Worm (Caenorhabditis elegans) whole organism, L1 larva: Measurements from ENCODE around the gene F19F10.14.

Experiments
- C04F5.9 ChIP-seq: sonication (generic microtip); optimal IDR thresholded peaks from 2 replicates; lab custom pipeline; 2016; ENCODE audit warnings: missing genetic modification characterization, missing compliant biosample characterization
- C16A3.4 ChIP-seq: fragments of 150-350 bp; optimal IDR thresholded peaks from 2 replicates; lab custom pipeline; 2014; ENCODE audit warnings: missing biosample characterization, missing genetic modification characterization
- F16B12.6 ChIP-seq: fragments of 150-350 bp; optimal IDR thresholded peaks from 2 replicates; lab custom pipeline; 2014; ENCODE audit warnings: missing biosample characterization, missing genetic modification characterization
- Y116A8C.19 ChIP-seq: sonication (generic microtip); optimal IDR thresholded peaks from 2 replicates; lab custom pipeline; 2016; ENCODE audit warnings: missing compliant biosample characterization, missing genetic modification characterization, borderline replicate concordance
- aha-1 ChIP-seq: fragments of 150-350 bp; optimal IDR thresholded peaks from 2 replicates; lab custom pipeline; 2014; ENCODE audit warnings: missing biosample characterization, missing genetic modification characterization
- alr-1 ChIP-seq: fragments of 200-800 bp; sonication (Bioruptor generic); optimal IDR thresholded peaks from 2 replicates; lab custom pipeline; 2018; ENCODE audit warnings: borderline replicate concordance, mild to moderate bottlenecking, missing genetic modification characterization, missing compliant biosample characterization
- blmp-1 ChIP-seq: fragments of 150-350 bp; optimal IDR thresholded peaks from 2 replicates; lab custom pipeline; 2014; ENCODE audit warnings: missing biosample characterization, missing genetic modification characterization
- ceh-63 ChIP-seq: fragments of 200-800 bp; sonication (Bioruptor generic); optimal IDR thresholded peaks from 2 replicates; lab custom pipeline; 2018; ENCODE audit warnings: mild to moderate bottlenecking, missing genetic modification characterization, missing compliant biosample characterization
- ceh-82 ChIP-seq, 3 experiments: fragments of 150-350 bp in 1 of 3; sonication (generic microtip) in 2 of 3; optimal IDR thresholded peaks; 2 replicates each; lab custom pipeline; 2014 to 2017; ENCODE audit warnings: missing biosample characterization in 3 of 3, missing genetic modification characterization in 3 of 3
- ces-1 ChIP-seq: fragments of 150-350 bp; optimal IDR thresholded peaks from 2 replicates; lab custom pipeline; 2014; ENCODE audit warnings: missing biosample characterization, missing genetic modification reagents, missing genetic modification characterization
- dpl-1 ChIP-seq, 3 experiments: fragments of 150-350 bp in 2 of 3; sonication (generic microtip) in 1 of 3; optimal IDR thresholded peaks; 2 replicates each; lab custom pipeline; 2014 to 2017; ENCODE audit warnings: missing biosample characterization in 3 of 3, missing genetic modification characterization in 3 of 3, missing genetic modification reagents in 3 of 3
- dsc-1 ChIP-seq: sonication (generic microtip); optimal IDR thresholded peaks from 2 replicates; lab custom pipeline; 2016; ENCODE audit warnings: mild to moderate bottlenecking, missing genetic modification characterization, missing compliant biosample characterization
- efl-1 ChIP-seq, 4 experiments: fragments of 150-350 bp; optimal IDR thresholded peaks in 3 of 4; peaks in 1 of 4; 1 replicate in 1 of 4; 2 replicates in 3 of 4; lab custom pipeline; 2014; ENCODE audit warnings: missing biosample characterization in 2 of 4, missing genetic modification characterization in 2 of 4, missing genetic modification reagents in 2 of 4
- efl-3 ChIP-seq: fragments of 200-800 bp; sonication (Bioruptor generic); optimal IDR thresholded peaks from 2 replicates; lab custom pipeline; 2018; ENCODE audit warnings: mild to moderate bottlenecking, missing genetic modification characterization, missing compliant biosample characterization
- elt-2 ChIP-seq: sonication (generic microtip); optimal IDR thresholded peaks from 2 replicates; lab custom pipeline; 2016; ENCODE audit warnings: missing genetic modification characterization, mild to moderate bottlenecking, inconsistent platforms, missing compliant biosample characterization, missing genetic modification reagents
- elt-3 ChIP-seq, 6 experiments: fragments of 150-350 bp in 1 of 6; sonication (generic microtip); optimal IDR thresholded peaks; 2 replicates each; lab custom pipeline; 2017 to 2018; ENCODE audit warnings: missing biosample characterization in 6 of 6, missing genetic modification characterization in 6 of 6, inconsistent platforms in 1 of 6
- ets-5 ChIP-seq: fragments of 200-800 bp; sonication (Bioruptor generic); IDR thresholded peaks from 2 replicates; pipeline ENCODE4 v1.3.6; 2022; ENCODE audit warnings: missing genetic modification characterization, missing compliant biosample characterization
- fkh-10 ChIP-seq: sonication (generic microtip); optimal IDR thresholded peaks from 2 replicates; lab custom pipeline; 2017; ENCODE audit warnings: missing biosample characterization, missing genetic modification reagents, missing genetic modification characterization
- fos-1 ChIP-seq: fragments of 150-350 bp; optimal IDR thresholded peaks from 2 replicates; lab custom pipeline; 2014; ENCODE audit warnings: missing biosample characterization, missing genetic modification characterization
- grh-1 ChIP-seq: fragments of 200-800 bp; sonication (Bioruptor generic); IDR thresholded peaks from 2 replicates; pipeline ENCODE4 v1.3.6; 2022; ENCODE audit warnings: missing genetic modification reagents, missing genetic modification characterization, missing compliant biosample characterization
- jun-1 ChIP-seq: fragments of 150-350 bp; optimal IDR thresholded peaks from 2 replicates; lab custom pipeline; 2014; ENCODE audit warnings: missing biosample characterization, missing genetic modification reagents, missing genetic modification characterization
- lin-15B ChIP-seq: fragments of 150-350 bp; sonication (generic microtip); optimal IDR thresholded peaks from 3 replicates; lab custom pipeline; 2014; ENCODE audit warnings: missing biosample characterization, missing genetic modification characterization
- lin-35 ChIP-seq, 2 experiments: fragments of 150-350 bp; optimal IDR thresholded peaks; 2 replicates each; lab custom pipeline; 2014; ENCODE audit warnings: missing biosample characterization in 2 of 2, missing genetic modification characterization in 2 of 2, missing genetic modification reagents in 2 of 2
- lin-39 ChIP-seq: fragments of 150-350 bp; optimal IDR thresholded peaks from 2 replicates; lab custom pipeline; 2014; ENCODE audit warnings: missing biosample characterization, missing genetic modification reagents, missing genetic modification characterization
- lir-3 ChIP-seq: sonication (generic microtip); optimal IDR thresholded peaks from 2 replicates; lab custom pipeline; 2016; ENCODE audit warnings: mild to moderate bottlenecking, missing genetic modification characterization, moderate library complexity, missing compliant biosample characterization; ENCODE audit not compliant: poor library complexity
- lsy-2 ChIP-seq, 2 experiments: fragments of 150-350 bp; optimal IDR thresholded peaks; 2 replicates each; lab custom pipeline; 2014; ENCODE audit warnings: missing biosample characterization in 2 of 2, missing genetic modification characterization in 2 of 2
- mab-9 ChIP-seq: fragments of 200-800 bp; sonication (Bioruptor generic); IDR thresholded peaks from 2 replicates; pipeline ENCODE4 v1.3.6; 2022; ENCODE audit warnings: missing genetic modification reagents, missing genetic modification characterization, missing compliant biosample characterization
- mep-1 ChIP-seq: fragments of 150-350 bp; optimal IDR thresholded peaks from 2 replicates; lab custom pipeline; 2014; ENCODE audit warnings: missing biosample characterization, missing genetic modification characterization
- nhr-12 ChIP-seq: sonication (generic microtip); optimal IDR thresholded peaks from 2 replicates; lab custom pipeline; 2017; ENCODE audit warnings: missing biosample characterization, missing genetic modification characterization
- nhr-19 ChIP-seq: fragments of 200-800 bp; sonication (Bioruptor generic); conservative IDR thresholded peaks from 2 replicates; pipeline ENCODE4 v1.3.6; 2022; ENCODE audit warnings: missing genetic modification characterization, missing compliant biosample characterization
- nhr-20 ChIP-seq: sonication (generic microtip); optimal IDR thresholded peaks from 2 replicates; lab custom pipeline; 2016; ENCODE audit warnings: mild to moderate bottlenecking, missing genetic modification characterization, missing compliant biosample characterization
- nhr-237 ChIP-seq: fragments of 150-350 bp; optimal IDR thresholded peaks from 2 replicates; lab custom pipeline; 2014; ENCODE audit warnings: missing biosample characterization, missing genetic modification characterization
- nhr-28 ChIP-seq: fragments of 150-350 bp; optimal IDR thresholded peaks from 2 replicates; lab custom pipeline; 2014; ENCODE audit warnings: missing biosample characterization, missing genetic modification characterization
- nhr-47 ChIP-seq: sonication (generic microtip); optimal IDR thresholded peaks from 2 replicates; lab custom pipeline; 2016; ENCODE audit warnings: mild to moderate bottlenecking, missing genetic modification characterization, moderate library complexity, missing compliant biosample characterization
- nhr-71 ChIP-seq: sonication (generic microtip); optimal IDR thresholded peaks from 2 replicates; lab custom pipeline; 2016; ENCODE audit warnings: mild to moderate bottlenecking, missing genetic modification characterization, moderate library complexity, missing compliant biosample characterization
- nhr-77 ChIP-seq: fragments of 150-350 bp; optimal IDR thresholded peaks from 2 replicates; lab custom pipeline; 2014; ENCODE audit warnings: missing biosample characterization, missing genetic modification characterization
- nhr-85 ChIP-seq: sonication (generic microtip); peaks from one replicate; lab custom pipeline; 2016; ENCODE audit warnings: missing genetic modification characterization, inconsistent platforms, missing compliant biosample characterization
- nhr-90 ChIP-seq: sonication (generic microtip); optimal IDR thresholded peaks from 2 replicates; lab custom pipeline; 2016; ENCODE audit warnings: mild to moderate bottlenecking, missing genetic modification characterization, missing compliant biosample characterization; ENCODE audit not compliant: poor library complexity
- pag-3 ChIP-seq: sonication (generic microtip); optimal IDR thresholded peaks from 2 replicates; lab custom pipeline; 2017; ENCODE audit warnings: missing genetic modification characterization, mild to moderate bottlenecking, missing compliant biosample characterization, antibody characterized with exemption, borderline replicate concordance; ENCODE audit not compliant: insufficient read depth
- pax-3 ChIP-seq: fragments of 200-800 bp; sonication (Bioruptor generic); optimal IDR thresholded peaks from 2 replicates; lab custom pipeline; 2018; ENCODE audit warnings: mild to moderate bottlenecking, missing genetic modification characterization, moderate library complexity, missing compliant biosample characterization
- rnt-1 ChIP-seq: sonication (generic microtip); optimal IDR thresholded peaks from 2 replicates; lab custom pipeline; 2016; ENCODE audit warnings: mild to moderate bottlenecking, missing genetic modification characterization, moderate library complexity, missing compliant biosample characterization
- skn-1 ChIP-seq: fragments of 150-350 bp; optimal IDR thresholded peaks from 2 replicates; lab custom pipeline; 2014; ENCODE audit warnings: missing biosample characterization, missing genetic modification characterization
- snpc-4 ChIP-seq: fragments of 150-350 bp; optimal IDR thresholded peaks from 2 replicates; lab custom pipeline; 2014; ENCODE audit warnings: missing biosample characterization, missing genetic modification characterization
- snu-23 ChIP-seq: sonication (generic microtip); optimal IDR thresholded peaks from 2 replicates; lab custom pipeline; 2016; ENCODE audit warnings: missing genetic modification characterization, missing compliant biosample characterization
- swsn-7 ChIP-seq: sonication (generic microtip); optimal IDR thresholded peaks from 2 replicates; lab custom pipeline; 2016; ENCODE audit warnings: missing genetic modification characterization, missing compliant biosample characterization
- tbx-2 ChIP-seq: sonication (generic microtip); optimal IDR thresholded peaks from 2 replicates; lab custom pipeline; 2016; ENCODE audit warnings: missing genetic modification characterization, missing compliant biosample characterization
- unc-30 ChIP-seq: sonication (generic microtip); optimal IDR thresholded peaks from 2 replicates; lab custom pipeline; 2017; ENCODE audit warnings: missing biosample characterization, missing genetic modification characterization
- unc-86 ChIP-seq: sonication (generic microtip); optimal IDR thresholded peaks from 2 replicates; lab custom pipeline; 2016; ENCODE audit warnings: missing genetic modification characterization, missing compliant biosample characterization
- xbp-1 ChIP-seq: sonication (generic microtip); optimal IDR thresholded peaks from 2 replicates; lab custom pipeline; 2016; ENCODE audit warnings: missing genetic modification characterization, missing compliant biosample characterization
- zip-4 ChIP-seq: fragments of 200-800 bp; sonication (Bioruptor generic); optimal IDR thresholded peaks from 2 replicates; lab custom pipeline; 2018; ENCODE audit warnings: mild to moderate bottlenecking, missing genetic modification characterization, moderate library complexity, missing compliant biosample characterization

F19F10.14 gene

ce11 chrV:7580378-7580777 lies 9.5 kb upstream of the F19F10.14 start, which contains the start of gene ets-6:
Gene ets-6 (minus strand): TSS chrV:7580546.
- TF ChIP-seq pax-3 (tag; lab: Kevin White, UChicago) (no peak), lin-35 (GFP tag; optimal IDR thresholded peaks at IDR 0.05; lab: Kevin White, UChicago) (peak; percentile 58 to 79), lin-15B (tag; lab: Kevin White, UChicago) (peak; percentile 2), xbp-1 (tag; lab: Kevin White, UChicago) (peak; percentile 55), blmp-1 (tag; lab: Kevin White, UChicago) (peak; percentile 20), swsn-7 (tag; lab: Kevin White, UChicago) (peak; percentile 62), fos-1 (tag; lab: Kevin White, UChicago) (peak; percentile 37), nhr-237 (tag; lab: Kevin White, UChicago) (no peak), lin-39 (tag; lab: Kevin White, UChicago) (peak; percentile 25), ceh-82 (tag; optimal IDR thresholded peaks at IDR 0.05; lab: Kevin White, UChicago) (peak in 2 of 3 experiments; percentile 26 to 27), ceh-63 (GFP tag; lab: Kevin White, UChicago) (no peak), nhr-20 (tag; lab: Kevin White, UChicago) (peak; percentile 65), nhr-12 (tag; lab: Kevin White, UChicago) (no peak), nhr-90 (tag; lab: Kevin White, UChicago) (peak; percentile 46), snpc-4 (tag; lab: Kevin White, UChicago) (peak; percentile 21), nhr-71 (tag; lab: Kevin White, UChicago) (peak; percentile 76), C16A3.4 (peak; percentile 27), unc-30 (no peak), alr-1 (tag; lab: Kevin White, UChicago) (no peak), jun-1 (tag; lab: Kevin White, UChicago) (peak; percentile 49), elt-3 (tag; optimal IDR thresholded peaks at IDR 0.05; lab: Kevin White, UChicago) (peak in 2 of 6 experiments; percentile 12 to 34), fkh-10 (no peak), efl-3 (no peak), dpl-1 (GFP tag; optimal IDR thresholded peaks at IDR 0.05; lab: Kevin White, UChicago) (peak; percentile 39 to 65 (median 58)), rnt-1 (peak; percentile 54), nhr-47 (tag; lab: Kevin White, UChicago) (peak; percentile 70), dsc-1 (tag; lab: Kevin White, UChicago) (peak; percentile 44), efl-1 (optimal IDR thresholded peaks at IDR 0.05; lab: Kevin White, UChicago) (peak; percentile 75 to 77), efl-1 (GFP tag; optimal IDR thresholded peaks at IDR 0.05 in 1 of 2; lab: Kevin White, UChicago) (peak; percentile 67 to 96), nhr-19 (GFP tag; lab: Robert Waterston, UW) (peak; percentile 54), mab-9 (no peak), mep-1 (tag; lab: Kevin White, UChicago) (peak; percentile 72), lsy-2 (tag; optimal IDR thresholded peaks at IDR 0.05; lab: Kevin White, UChicago) (peak; percentile 66 to 77), ces-1 (GFP tag; lab: Kevin White, UChicago) (no peak), tbx-2 (tag; lab: Kevin White, UChicago) (peak; percentile 54), nhr-77 (tag; lab: Kevin White, UChicago) (peak; percentile 60), nhr-85 (tag; lab: Kevin White, UChicago) (peak; percentile 82), skn-1 (peak; percentile 25), snu-23 (peak; percentile 74), unc-86 (tag; lab: Kevin White, UChicago) (peak; percentile 43)
- TF ChIP-seq, all 84 proteins: peak for 29

- TF ChIP-seq ceh-63 (GFP tag; lab: Kevin White, UChicago) = no peak
- TF ChIP-seq elt-2 (tag; lab: Kevin White, UChicago) = no peak
- no peak for TF ChIP-seq zip-4 (GFP tag; lab: Kevin White, UChicago)
- peak; percentile 80 for TF ChIP-seq swsn-7 (tag; lab: Kevin White, UChicago)
- TF ChIP-seq ets-5 (GFP tag; lab: Robert Waterston, UW) = no peak
- no peak for TF ChIP-seq Y116A8C.19 (tag; lab: Kevin White, UChicago)
- TF ChIP-seq F16B12.6 = peak; percentile 36
- peak; percentile 81 for TF ChIP-seq nhr-85 (tag; lab: Kevin White, UChicago)
- TF ChIP-seq nhr-28 = no peak
- TF ChIP-seq lir-3 (tag; lab: Kevin White, UChicago) = peak; percentile 18
- TF ChIP-seq dsc-1 (tag; lab: Kevin White, UChicago) = peak; percentile 68
- no peak for TF ChIP-seq C04F5.9 (tag; lab: Kevin White, UChicago)
- TF ChIP-seq pag-3 (tag; lab: Kevin White, UChicago) = no peak
- peak; percentile 64 for TF ChIP-seq grh-1 (GFP tag; lab: Robert Waterston, UW)
- peak; percentile 53 for TF ChIP-seq unc-86 (tag; lab: Kevin White, UChicago)
- TF ChIP-seq nhr-90 (tag; lab: Kevin White, UChicago) = peak; percentile 76
- TF ChIP-seq skn-1 = peak; percentile 54
- peak; percentile 30 for TF ChIP-seq jun-1 (tag; lab: Kevin White, UChicago)
- TF ChIP-seq blmp-1 (tag; lab: Kevin White, UChicago) = peak; percentile 66
- no peak for TF ChIP-seq aha-1 (tag; lab: Kevin White, UChicago)
- peak; percentile 79 for TF ChIP-seq rnt-1
Observed at ce11 chrV:7575563-7575962, 4.7 kb upstream of the F19F10.14 start, which contains the start of the genes snu-66 and ints-9. Gene snu-66 (minus strand): TSS chrV:7575670. Gene ints-9 (plus strand): TSS chrV:7575802.
